Worm (Caenorhabditis elegans): ENCODE measurements around the gene irld-50.
A peak's percentile ranks its signal among the peaks of the same experiment; 100 is the strongest.

irld-50 gene

ce11 chrII:2920817-2921458 is 22.9 kb downstream of the irld-50 start (continued):
- no peak for TF ChIP-seq zip-11 (GFP tag; IDR thresholded peaks at IDR 0.05)
- TF ChIP-seq Y48G9A.11 (GFP tag; IDR thresholded peaks at IDR 0.05) = no peak
- TF ChIP-seq mes-2 (tag; optimal IDR thresholded peaks at IDR 0.05; ENCODE audit: poor library complexity, severe bottlenecking) = peak; percentile 69
- TF ChIP-seq ceh-32 (tag; optimal IDR thresholded peaks at IDR 0.05; ENCODE audit: poor library complexity) = no peak
- peak in 1 of 2 experiments; percentile 7 for TF ChIP-seq hif-1 (tag; optimal IDR thresholded peaks at IDR 0.05)
- no peak for TF ChIP-seq daf-12 (tag; optimal IDR thresholded peaks at IDR 0.05)
- TF ChIP-seq egl-27 (tag; optimal IDR thresholded peaks at IDR 0.05) = no peak
- peak; percentile 54 for TF ChIP-seq mxl-3 (GFP tag; optimal IDR thresholded peaks at IDR 0.05)
- TF ChIP-seq lin-1 (GFP tag; IDR thresholded peaks at IDR 0.05) = peak; percentile 50; the same call in 1 of the 2 replicates
- TF ChIP-seq nhr-28 (tag; optimal IDR thresholded peaks at IDR 0.05) = peak; percentile 14
- peak; percentile 41; the same call in 1 of the 2 replicates for TF ChIP-seq tra-1 (GFP tag; IDR thresholded peaks at IDR 0.05)
- peak; percentile 60 for TF ChIP-seq nhr-48 (tag; optimal IDR thresholded peaks at IDR 0.05)
- 0 out of 2 replicates have a peak, but pooled peaks have one; percentile 11 for TF ChIP-seq T26A8.4 (GFP tag; IDR thresholded peaks at IDR 0.05)
- TF ChIP-seq mdl-1 (tag; optimal IDR thresholded peaks at IDR 0.05) = peak; percentile 76 to 91

DNA sequence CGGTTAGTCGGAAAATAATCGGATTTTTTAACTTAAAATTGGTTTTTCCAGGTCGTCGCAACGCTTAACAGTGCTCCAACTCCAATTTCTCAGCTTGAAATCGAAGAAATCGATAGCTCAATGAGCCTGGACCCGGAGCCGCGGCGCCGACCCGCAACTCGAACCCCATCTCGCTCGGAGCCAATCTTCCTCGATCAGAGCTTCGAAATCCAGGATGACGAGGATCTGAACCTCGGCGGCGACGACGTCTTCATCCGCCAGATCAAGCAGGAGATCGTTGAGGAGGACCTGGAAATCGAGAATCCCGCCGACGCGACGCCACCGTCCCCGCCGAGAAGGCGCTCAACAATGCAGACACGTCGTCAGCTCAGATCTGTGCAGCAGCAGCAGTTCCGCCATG is 23.6 kb downstream of the irld-50 start:
- TF ChIP-seq F44E2.7 (GFP tag; IDR thresholded peaks at IDR 0.05) (no peak), set-16 (GFP tag; IDR thresholded peaks at IDR 0.05) (peak; percentile 94), spr-1 (tag; optimal IDR thresholded peaks at IDR 0.05) (no peak), aha-1 (tag) (peak; percentile 7)

- TF ChIP-seq F49E8.2 (tag; optimal IDR thresholded peaks at IDR 0.05; ENCODE audit: borderline replicate concordance) (peak; percentile 85), unc-62 (GFP tag; optimal IDR thresholded peaks at IDR 0.05 in 1 of 2) (peak in 1 of 2 experiments; percentile 18), unc-62 (tag; optimal IDR thresholded peaks at IDR 0.05) (no peak), daf-8 (GFP tag; IDR thresholded peaks at IDR 0.05) (no peak), mes-2 (tag; optimal IDR thresholded peaks at IDR 0.05; ENCODE audit: poor library complexity, severe bottlenecking) (peak; percentile 78), unc-130 (GFP tag; optimal IDR thresholded peaks at IDR 0.05) (peak; percentile 55), lin-38 (GFP tag; IDR thresholded peaks at IDR 0.05) (peak; percentile 10; the same call in 1 of the 2 replicates), dpl-1 (GFP tag; optimal IDR thresholded peaks at IDR 0.05) (peak; percentile 65), hif-1 (tag; optimal IDR thresholded peaks at IDR 0.05) (peak in 1 of 2 experiments; percentile 26), rbr-2 (tag; optimal IDR thresholded peaks at IDR 0.05) (no peak), aha-1 (tag) (peak; percentile 62), ceh-82 (tag; optimal IDR thresholded peaks at IDR 0.05) (no peak)
These were observed 24.6 kb downstream of the irld-50 start, which contains the start of the genes ncap-1 and Y110A2AR.1 for ce11 chrII:2919074-2919857. Gene ncap-1 (minus strand): TSS chrII:2919314. Gene Y110A2AR.1 (plus strand): TSS chrII:2919710.

DNA sequence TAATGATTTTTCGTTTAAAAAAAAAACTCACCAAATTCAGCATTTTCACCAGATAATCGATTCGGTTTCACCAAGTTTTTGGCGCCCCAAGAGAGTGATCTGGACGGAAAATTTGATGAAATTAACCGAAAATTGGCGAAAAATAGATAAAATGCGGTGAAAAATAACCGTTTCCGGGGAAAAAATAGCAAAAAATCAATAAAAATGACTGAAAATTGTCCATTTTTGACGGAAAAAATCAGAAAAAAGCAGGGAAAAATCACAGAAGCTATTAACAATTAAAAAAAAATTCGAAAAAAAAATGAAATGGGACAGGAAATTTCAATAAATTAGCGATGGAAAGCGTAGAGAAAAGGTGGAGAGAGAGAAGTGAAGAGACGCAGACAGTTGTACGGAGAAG is 30.4 kb downstream of the irld-50 start, which contains the start of gene ubc-15:
TSS of gene ubc-15 (minus strand) at position 101 of the 400 bp plus-strand sequence.
- TF ChIP-seq ctbp-1 (GFP tag; IDR thresholded peaks at IDR 0.05) (no peak), zfp-2 (tag; optimal IDR thresholded peaks at IDR 0.05) (no peak), zip-11 (GFP tag; IDR thresholded peaks at IDR 0.05) (no peak), lin-39 (tag; optimal IDR thresholded peaks at IDR 0.05) (no peak), D1046.2 (GFP tag; IDR thresholded peaks at IDR 0.05) (no peak), ces-1 (GFP tag; optimal IDR thresholded peaks at IDR 0.05) (no peak), nhr-28 (tag; optimal IDR thresholded peaks at IDR 0.05) (no peak), madf-5 (GFP tag; IDR thresholded peaks at IDR 0.05) (no peak), tra-1 (GFP tag; IDR thresholded peaks at IDR 0.05) (no peak), fos-1 (tag; optimal IDR thresholded peaks at IDR 0.05) (no peak), mep-1 (tag; optimal IDR thresholded peaks at IDR 0.05) (no peak), F37D6.2 (tag; optimal IDR thresholded peaks at IDR 0.05) (no peak), nhr-77 (tag; optimal IDR thresholded peaks at IDR 0.05) (no peak), duxl-1 (tag; optimal IDR thresholded peaks at IDR 0.05; ENCODE audit: poor library complexity) (no peak), hif-1 (tag; optimal IDR thresholded peaks at IDR 0.05) (no peak), sdz-12 (GFP tag; optimal IDR thresholded peaks at IDR 0.05) (no peak), dve-1 (tag; optimal IDR thresholded peaks at IDR 0.05; ENCODE audit: insufficient read depth) (no peak), lin-13 (GFP tag; optimal IDR thresholded peaks at IDR 0.05) (no peak), lin-38 (GFP tag; IDR thresholded peaks at IDR 0.05) (no peak)
